Worm (Caenorhabditis elegans) whole organism, early embryonic: Measurements from ENCODE around the gene C16A11.5.

ENCODE experiments used
- F13C5.2 ChIP-seq: sonication (generic microtip); optimal IDR thresholded peaks from 2 replicates; lab custom pipeline; 2017; ENCODE audit warnings: mild to moderate bottlenecking, missing genetic modification characterization, inconsistent platforms, missing compliant biosample characterization
- aly-1 ChIP-seq: sonication (generic microtip); optimal IDR thresholded peaks from 2 replicates; lab custom pipeline; 2016; ENCODE audit warnings: missing genetic modification characterization, missing compliant biosample characterization
- ama-1 ChIP-seq: fragments of 150-350 bp; optimal IDR thresholded peaks from 2 replicates; lab custom pipeline; 2014
- ceh-36 ChIP-seq: sonication (generic microtip); optimal IDR thresholded peaks from 2 replicates; lab custom pipeline; 2016; ENCODE audit warnings: missing genetic modification characterization, inconsistent platforms, missing compliant biosample characterization
- ets-7 ChIP-seq: sonication (generic microtip); optimal IDR thresholded peaks from 2 replicates; lab custom pipeline; 2016; ENCODE audit warnings: missing genotype, missing genetic modification characterization, missing compliant biosample characterization
- flt-1 ChIP-seq: fragments of 200-800 bp; sonication (Bioruptor generic); IDR thresholded peaks from 2 replicates; pipeline ENCODE4 v1.3.6; 2022; ENCODE audit warnings: missing genetic modification characterization, missing compliant biosample characterization
- hnd-1 ChIP-seq: sonication (generic microtip); optimal IDR thresholded peaks from 2 replicates; lab custom pipeline; 2016; ENCODE audit warnings: missing genetic modification characterization, missing compliant biosample characterization
- pes-1 ChIP-seq: fragments of 200-800 bp; sonication (Bioruptor generic); IDR thresholded peaks from 2 replicates; pipeline ENCODE4 v1.3.6; 2022; ENCODE audit warnings: missing genetic modification reagents, missing genetic modification characterization, missing compliant biosample characterization
- scrt-1 ChIP-seq: fragments of 200-800 bp; sonication (Bioruptor generic); IDR thresholded peaks from 2 replicates; pipeline ENCODE4 v1.3.6; 2022; ENCODE audit warnings: missing genetic modification characterization, missing compliant biosample characterization
- sea-1 ChIP-seq: fragments of 200-800 bp; sonication (Bioruptor generic); conservative IDR thresholded peaks from 2 replicates; pipeline ENCODE4 v1.3.6; 2022; ENCODE audit warnings: missing genetic modification characterization, missing compliant biosample characterization
- tbx-37 ChIP-seq: fragments of 200-800 bp; sonication (Bioruptor generic); conservative IDR thresholded peaks from 2 replicates; pipeline ENCODE4 v1.3.6; 2022; ENCODE audit warnings: missing genetic modification reagents, missing genetic modification characterization, missing compliant biosample characterization

ce11 chrII:4246897-4247296 lies 23.8 kb downstream of the C16A11.5 start, which contains the start of gene gpa-11:
- no peak for TF ChIP-seq ama-1 (lab: Kevin White, UChicago)
- TF ChIP-seq tbx-37 (GFP tag; lab: Robert Waterston, UW): no peak
- no peak for TF ChIP-seq ets-7 (tag; lab: Kevin White, UChicago)
- no peak for TF ChIP-seq flt-1
- no peak for TF ChIP-seq ceh-36
- no peak for TF ChIP-seq hnd-1 (tag; lab: Kevin White, UChicago)
- no peak for TF ChIP-seq sea-1 (GFP tag; lab: Robert Waterston, UW)
- no peak for TF ChIP-seq pes-1 (GFP tag; lab: Robert Waterston, UW)
- no peak for TF ChIP-seq aly-1
- TF ChIP-seq F13C5.2 (tag; lab: Kevin White, UChicago): no peak
- TF ChIP-seq scrt-1 (GFP tag; lab: Robert Waterston, UW): no peak
